Worm (Caenorhabditis elegans) whole organism, L4 larva: Measurements from ENCODE around the gene C10E2.5.

Experiments used
- D1046.2 ChIP-seq: fragments of 200-800 bp; sonication (Bioruptor generic); IDR thresholded peaks from 2 replicates; pipeline ENCODE4 v1.3.6; 2022; ENCODE audit warnings: missing genetic modification characterization, missing compliant biosample characterization
- mdl-1 ChIP-seq, 2 experiments: fragments of 150-350 bp in 1 of 2; sonication (generic microtip) in 1 of 2; optimal IDR thresholded peaks; 2 replicates each; lab custom pipeline; 2014 to 2017; ENCODE audit warnings: missing biosample characterization in 2 of 2, missing genetic modification characterization in 2 of 2
- nhr-11 ChIP-seq: fragments of 150-350 bp; optimal IDR thresholded peaks from 2 replicates; lab custom pipeline; 2014; ENCODE audit warnings: missing biosample characterization, missing genetic modification characterization

DNA sequence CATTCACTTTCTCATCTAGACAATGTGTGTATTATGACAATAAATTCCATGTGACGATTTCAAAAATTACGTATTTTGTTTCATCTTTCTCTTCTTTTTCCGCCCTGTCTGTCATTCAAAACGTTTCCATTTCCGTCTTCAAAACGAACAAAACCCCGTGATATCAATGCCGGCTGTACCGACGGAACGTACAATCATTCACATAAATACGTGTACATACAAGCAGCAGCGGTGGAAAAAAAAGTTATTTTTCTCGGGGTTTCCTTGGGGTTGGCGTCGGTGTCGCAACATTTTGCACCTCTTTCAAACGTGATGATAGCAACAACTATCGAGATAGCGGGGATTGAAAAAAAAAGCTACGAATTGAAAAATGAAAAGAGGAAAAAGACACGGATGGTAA, 29.4 kb downstream of the C10E2.5 start:
- TF ChIP-seq D1046.2 (GFP tag; lab: Robert Waterston, UW) (no peak), mdl-1 (tag; optimal IDR thresholded peaks at IDR 0.05; lab: Kevin White, UChicago) (peak; percentile 43), nhr-11 (no peak)
